Fruit fly (Drosophila melanogaster): Measurements from ENCODE around the gene CG10283.

Gene CG10283

dm6 chr2L:18455506-18456491, 28.5 kb downstream of the CG10283 start (continued):
- TF ChIP-seq CG8119 (GFP tag; IDR thresholded peaks at IDR 0.05) (peak; percentile 98), CG7368 (GFP tag; optimal IDR thresholded peaks at IDR 0.05) (peak; percentile 94), fd85E (GFP tag; optimal IDR thresholded peaks at IDR 0.05) (peak; percentile 77), topi (GFP tag; optimal IDR thresholded peaks at IDR 0.05) (peak; percentile 37), Ets96B (tag; optimal IDR thresholded peaks at IDR 0.05) (peak; percentile 99), acj6 (GFP tag; optimal IDR thresholded peaks at IDR 0.05) (peak; percentile 77), Hr39 (GFP tag; optimal IDR thresholded peaks at IDR 0.05) (peak; percentile 27), Smox (GFP tag; optimal IDR thresholded peaks at IDR 0.05) (no peak), salr (GFP tag; optimal IDR thresholded peaks at IDR 0.05) (peak; percentile 94), Sox102F (GFP tag; optimal IDR thresholded peaks at IDR 0.05) (peak; percentile 18), achi (GFP tag; optimal IDR thresholded peaks at IDR 0.05) (peak; percentile 82), CG11762 (GFP tag; optimal IDR thresholded peaks at IDR 0.05; ENCODE audit: insufficient read depth) (peak; percentile 92), CG15336 (GFP tag; IDR thresholded peaks at IDR 0.05) (peak; percentile 96), Blimp-1 (GFP tag; optimal IDR thresholded peaks at IDR 0.05) (peak; percentile 62)

- no peak for TF ChIP-seq CG10669 (GFP tag; optimal IDR thresholded peaks at IDR 0.05)
- TF ChIP-seq pdm3 (GFP tag; optimal IDR thresholded peaks at IDR 0.05) = no peak
- TF ChIP-seq CG11294 (GFP tag; IDR thresholded peaks at IDR 0.05) = no peak
- no peak for TF ChIP-seq CG3919 (GFP tag; optimal IDR thresholded peaks at IDR 0.05)
- TF ChIP-seq CG32006 (GFP tag; optimal IDR thresholded peaks at IDR 0.05) = no peak
- no peak for TF ChIP-seq CG6163 (GFP tag; IDR thresholded peaks at IDR 0.05)
- TF ChIP-seq cyc (GFP tag; optimal IDR thresholded peaks at IDR 0.05) = no peak
- no peak for TF ChIP-seq CG6808 (GFP tag; optimal IDR thresholded peaks at IDR 0.05)
- TF ChIP-seq salr (GFP tag; optimal IDR thresholded peaks at IDR 0.05) = no peak
- TF ChIP-seq spab (GFP tag; optimal IDR thresholded peaks at IDR 0.05) = no peak
- TF ChIP-seq CG9139 (GFP tag; optimal IDR thresholded peaks at IDR 0.05) = no peak
- TF ChIP-seq CG34406 (GFP tag; optimal IDR thresholded peaks at IDR 0.05) = no peak
- no peak for TF ChIP-seq Eip93F (GFP tag; optimal IDR thresholded peaks at IDR 0.05)
- TF ChIP-seq acj6 (GFP tag; optimal IDR thresholded peaks at IDR 0.05) = no peak
- no peak for TF ChIP-seq net (GFP tag; optimal IDR thresholded peaks at IDR 0.05)
- TF ChIP-seq fkh (GFP tag; optimal IDR thresholded peaks at IDR 0.05) = no peak
Measured at dm6 chr2L:18454128-18454788, 30.1 kb downstream of the CG10283 start, which contains the start of the genes bsf and Ntf-2r. bsf (minus strand) TSS chr2L:18454587. Ntf-2r (plus strand) TSS chr2L:18454649.

dm6 chr2L:18448639-18449430, 35.5 kb downstream of the CG10283 start, which contains the start of gene ncm:
ncm (minus strand) TSS chr2L:18448957.
- TF ChIP-seq Eip93F (GFP tag; optimal IDR thresholded peaks at IDR 0.05) (no peak), CG8632 (GFP tag; optimal IDR thresholded peaks at IDR 0.05) (no peak), CG8319 (GFP tag; optimal IDR thresholded peaks at IDR 0.05) (no peak), esn (GFP tag; optimal IDR thresholded peaks at IDR 0.05) (peak; percentile 15)
